Fruit fly (Drosophila melanogaster): Measurements from ENCODE around the gene CG11980.
A peak's percentile ranks its signal among the peaks of the same experiment; 100 is the strongest.

Gene CG11980

DNA sequence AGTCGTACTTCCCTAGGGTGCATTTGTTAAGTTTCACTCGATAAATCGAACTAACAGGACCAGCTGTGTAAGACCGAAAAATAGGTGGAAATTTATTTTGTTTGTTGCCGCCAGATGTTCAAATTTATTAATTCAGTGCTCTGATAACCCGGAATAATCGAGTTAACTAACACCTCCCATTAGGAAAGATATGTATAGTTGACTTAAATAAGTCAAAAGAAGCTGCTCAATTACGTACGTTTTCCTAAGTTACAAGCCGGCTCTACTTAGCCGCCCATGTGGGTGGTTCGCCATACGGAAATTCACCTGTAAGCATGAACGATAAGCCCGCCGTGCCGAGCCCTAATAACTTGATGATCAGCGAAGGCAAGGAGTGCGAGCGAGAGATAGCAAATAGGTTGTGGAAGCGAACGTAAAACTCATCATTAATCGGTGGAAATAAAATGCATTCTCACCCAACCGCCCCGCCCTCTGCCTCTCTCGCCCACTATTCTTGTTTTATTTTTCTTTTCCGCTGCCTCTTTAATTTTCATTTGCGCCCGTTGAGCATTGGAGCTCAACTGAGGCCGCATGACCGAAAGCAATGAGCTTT is 50.1 kb downstream of the CG11980 start:
- peak; percentile 83 for TF ChIP-seq noc (tag; optimal IDR thresholded peaks at IDR 0.05)

DNA sequence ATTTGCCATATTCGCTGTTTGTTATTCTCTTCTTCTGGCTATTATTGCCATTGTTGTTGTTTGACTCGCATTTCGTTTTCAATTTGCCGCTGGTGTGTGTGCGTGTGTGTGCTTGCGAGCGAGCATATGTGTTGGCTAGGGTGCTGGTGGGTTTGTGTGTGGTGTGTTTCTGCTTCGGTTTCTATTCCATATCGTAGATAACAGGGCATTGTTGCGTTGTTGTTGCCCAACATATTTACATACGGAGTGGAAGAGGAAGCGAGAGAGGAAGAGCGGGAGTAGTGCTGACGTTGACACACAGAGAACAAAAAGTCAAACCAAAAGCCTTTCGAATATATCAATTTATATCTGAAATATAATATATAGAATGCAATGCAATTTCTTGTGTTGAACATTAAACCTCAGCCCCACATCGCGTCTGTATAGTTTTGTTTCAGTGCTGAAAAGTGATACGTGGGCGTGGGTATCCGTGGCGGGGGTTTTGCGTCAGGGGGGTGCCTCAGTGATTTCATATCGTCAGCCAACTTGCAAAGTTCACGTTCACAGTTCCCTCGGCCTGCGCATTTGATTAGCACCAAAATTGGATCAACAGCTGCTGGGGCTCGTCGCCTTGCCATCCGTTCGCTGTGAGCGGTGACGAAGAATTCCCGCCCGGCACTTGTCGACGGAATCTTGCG is 50.8 kb downstream of the CG11980 start:
- TF ChIP-seq noc (tag; optimal IDR thresholded peaks at IDR 0.05) = no peak

Measured in whole organism, larva.